Fruit fly (Drosophila melanogaster) whole organism, embryonic: ENCODE data around the gene drl.

Source experiments
- Adf1 ChIP-seq: fragments of 200-800 bp; sonication (Bioruptor generic); IDR thresholded peaks from 2 replicates; pipeline ENCODE4 v1.3.6; 2022; ENCODE audit warnings: missing biosample characterization, missing genetic modification characterization
- BtbVII ChIP-seq: fragments of 200-800 bp; sonication (Bioruptor generic); optimal IDR thresholded peaks from 3 replicates; lab custom pipeline; 2017; ENCODE audit warnings: missing biosample characterization, mild to moderate bottlenecking, missing genetic modification characterization
- Bteb2 ChIP-seq: fragments of 200-800 bp; sonication (Bioruptor generic); optimal IDR thresholded peaks from 2 replicates; lab custom pipeline; 2016; ENCODE audit warnings: missing biosample characterization, missing genetic modification characterization
- CG10274 ChIP-seq: fragments of 200-800 bp; sonication (Bioruptor generic); optimal IDR thresholded peaks from 3 replicates; lab custom pipeline; 2017; ENCODE audit warnings: missing biosample characterization, mild to moderate bottlenecking, missing genetic modification characterization
- CG13894 ChIP-seq: fragments of 200-800 bp; sonication (Bioruptor generic); optimal IDR thresholded peaks from 3 replicates; lab custom pipeline; 2018; ENCODE audit warnings: missing biosample characterization, mild to moderate bottlenecking, missing genetic modification characterization, moderate library complexity
- CG14441 ChIP-seq: fragments of 200-800 bp; sonication (Bioruptor generic); IDR thresholded peaks from 2 replicates; pipeline ENCODE4 v1.3.6; 2022; ENCODE audit warnings: missing biosample characterization, missing genetic modification characterization
- CG15479 ChIP-seq: fragments of 200-800 bp; sonication (Bioruptor generic); optimal IDR thresholded peaks from 3 replicates; lab custom pipeline; 2019; ENCODE audit warnings: missing biosample characterization, mild to moderate bottlenecking, missing genetic modification characterization, moderate library complexity
- CG1647 ChIP-seq: fragments of 200-800 bp; sonication (Bioruptor generic); optimal IDR thresholded peaks from 3 replicates; lab custom pipeline; 2016; ENCODE audit warnings: missing biosample characterization, missing genetic modification characterization
- CG16779 ChIP-seq: fragments of 200-800 bp; sonication (Bioruptor generic); IDR thresholded peaks from 2 replicates; pipeline ENCODE4 v1.3.6; 2022; ENCODE audit warnings: missing biosample characterization, missing genetic modification characterization
- CG2199 ChIP-seq: fragments of 200-800 bp; sonication (Bioruptor generic); IDR thresholded peaks from 3 replicates; pipeline ENCODE4 v1.3.6; 2022; ENCODE audit warnings: missing biosample characterization, missing genetic modification characterization
- CG31365 ChIP-seq: fragments of 200-800 bp; sonication (Bioruptor generic); optimal IDR thresholded peaks from 2 replicates; lab custom pipeline; 2018; ENCODE audit warnings: missing biosample characterization, mild to moderate bottlenecking, missing genetic modification characterization
- CG3847 ChIP-seq: fragments of 200-800 bp; sonication (Bioruptor generic); IDR thresholded peaks from 2 replicates; pipeline ENCODE4 v1.3.6; 2022; ENCODE audit warnings: missing biosample characterization, missing genetic modification characterization
- CG42726 ChIP-seq: fragments of 200-800 bp; sonication (Bioruptor generic); IDR thresholded peaks from 2 replicates; pipeline ENCODE4 v1.3.6; 2022; ENCODE audit warnings: missing biosample characterization, missing genetic modification characterization; ENCODE audit not compliant: partially characterized antibody
- CG4707 ChIP-seq: fragments of 200-800 bp; sonication (Bioruptor generic); optimal IDR thresholded peaks from 2 replicates; lab custom pipeline; 2018; ENCODE audit warnings: missing biosample characterization, mild to moderate bottlenecking, missing genetic modification characterization, moderate library complexity
- CG6854 ChIP-seq: fragments of 200-800 bp; sonication (Bioruptor generic); optimal IDR thresholded peaks from 3 replicates; lab custom pipeline; 2017; ENCODE audit warnings: missing biosample characterization, mild to moderate bottlenecking, missing genetic modification characterization
- CG7271 ChIP-seq: fragments of 200-800 bp; sonication (Bioruptor generic); optimal IDR thresholded peaks from 2 replicates; lab custom pipeline; 2018; ENCODE audit warnings: missing biosample characterization, mild to moderate bottlenecking, missing genetic modification characterization, moderate library complexity
- CG7839 ChIP-seq: fragments of 200-800 bp; sonication (Bioruptor generic); optimal IDR thresholded peaks from 3 replicates; lab custom pipeline; 2018; ENCODE audit warnings: missing biosample characterization, mild to moderate bottlenecking, missing genetic modification characterization, moderate library complexity
- CG7987 ChIP-seq: fragments of 200-800 bp; sonication (Bioruptor generic); optimal IDR thresholded peaks from 2 replicates; lab custom pipeline; 2018; ENCODE audit warnings: missing biosample characterization, mild to moderate bottlenecking, missing genetic modification characterization, moderate library complexity
- CG8388 ChIP-seq: fragments of 200-800 bp; sonication (Bioruptor generic); optimal IDR thresholded peaks from 2 replicates; lab custom pipeline; 2019; ENCODE audit warnings: missing biosample characterization, mild to moderate bottlenecking, missing genetic modification characterization, moderate library complexity
- CG8924 ChIP-seq: fragments of 200-800 bp; optimal IDR thresholded peaks from 3 replicates; lab custom pipeline; 2019; ENCODE audit warnings: missing biosample characterization, mild to moderate bottlenecking, missing genetic modification characterization, moderate library complexity
- CG8944 ChIP-seq: fragments of 200-800 bp; sonication (Bioruptor generic); optimal IDR thresholded peaks from 3 replicates; lab custom pipeline; 2016; ENCODE audit warnings: missing biosample characterization, missing genetic modification characterization
- CG9437 ChIP-seq: fragments of 200-800 bp; sonication (Bioruptor generic); optimal IDR thresholded peaks from 2 replicates; lab custom pipeline; 2018; ENCODE audit warnings: missing biosample characterization, mild to moderate bottlenecking, missing genetic modification characterization
- Dref ChIP-seq: fragments of 200-800 bp; sonication (Bioruptor generic); IDR thresholded peaks from 2 replicates; pipeline ENCODE4 v1.3.6; 2022; ENCODE audit warnings: missing biosample characterization, missing genetic modification characterization
- Elba2 ChIP-seq: fragments of 200-800 bp; sonication (Bioruptor generic); optimal IDR thresholded peaks from 3 replicates; lab custom pipeline; 2016; ENCODE audit warnings: missing biosample characterization, missing genetic modification characterization
- Pdp1 ChIP-seq, 2 experiments: fragments of 200-800 bp; sonication (Bioruptor generic); optimal IDR thresholded peaks; 3 replicates each; lab custom pipeline; 2016; ENCODE audit warnings: missing biosample characterization in 2 of 2, missing genetic modification characterization in 2 of 2, mild to moderate bottlenecking in 1 of 2, moderate library complexity in 1 of 2
- Stat92E ChIP-seq, 3 experiments: fragments of >200 bp in 2 of 3; fragments of 200-800 bp in 1 of 3; sonication (Bioruptor generic) in 1 of 3; optimal IDR thresholded peaks; 2 replicates each; lab custom pipeline; 2017 to 2019; ENCODE audit warnings: missing biosample characterization in 3 of 3, missing genetic modification characterization in 3 of 3, mild to moderate bottlenecking in 1 of 3, moderate library complexity in 1 of 3
- Vsx1 ChIP-seq: fragments of 200-800 bp; sonication (Bioruptor generic); optimal IDR thresholded peaks from 2 replicates; lab custom pipeline; 2017; ENCODE audit warnings: missing biosample characterization, mild to moderate bottlenecking, missing genetic modification characterization, missing genetic modification reagents
- amos ChIP-seq: fragments of 200-800 bp; sonication (Bioruptor generic); IDR thresholded peaks from 2 replicates; pipeline ENCODE4 v1.3.6; 2022; ENCODE audit warnings: missing biosample characterization, missing genetic modification characterization; ENCODE audit not compliant: partially characterized antibody
- bigmax ChIP-seq: fragments of 200-800 bp; sonication (Bioruptor generic); optimal IDR thresholded peaks from 2 replicates; lab custom pipeline; 2018; ENCODE audit warnings: missing biosample characterization, mild to moderate bottlenecking, missing genetic modification characterization
- cas ChIP-seq: fragments of 200-800 bp; sonication (Bioruptor generic); IDR thresholded peaks from 2 replicates; pipeline ENCODE4 v1.3.6; 2022; ENCODE audit warnings: missing biosample characterization, missing genetic modification characterization
- chn ChIP-seq: fragments of 200-800 bp; sonication (Bioruptor generic); optimal IDR thresholded peaks from 2 replicates; lab custom pipeline; 2016; ENCODE audit warnings: missing biosample characterization, missing genetic modification characterization
- crc ChIP-seq: fragments of 200-800 bp; sonication (Bioruptor generic); optimal IDR thresholded peaks from 2 replicates; lab custom pipeline; 2016; ENCODE audit warnings: missing biosample characterization, missing genetic modification characterization
- fd64A ChIP-seq: fragments of 200-800 bp; sonication (Bioruptor generic); optimal IDR thresholded peaks from 3 replicates; lab custom pipeline; 2018; ENCODE audit warnings: missing biosample characterization, mild to moderate bottlenecking, missing genetic modification characterization
- gcm ChIP-seq: fragments of 200-800 bp; sonication (Bioruptor generic); optimal IDR thresholded peaks from 2 replicates; lab custom pipeline; 2019; ENCODE audit warnings: missing biosample characterization, mild to moderate bottlenecking, missing genetic modification characterization, moderate library complexity
- ham ChIP-seq: fragments of 200-800 bp; sonication (Bioruptor generic); IDR thresholded peaks from 2 replicates; pipeline ENCODE4 v1.3.6; 2022; ENCODE audit warnings: missing biosample characterization, missing genetic modification characterization
- insv ChIP-seq, 2 experiments: fragments of 200-800 bp; sonication (Bioruptor generic); optimal IDR thresholded peaks; 3 replicates each; lab custom pipeline; 2016 to 2018; ENCODE audit warnings: missing biosample characterization in 2 of 2, missing genetic modification characterization in 2 of 2
- kni ChIP-seq: fragments of 200-800 bp; sonication (Bioruptor generic); optimal IDR thresholded peaks from 3 replicates; lab custom pipeline; 2017; ENCODE audit warnings: mild to moderate bottlenecking, missing biosample characterization, missing genetic modification reagents, missing genetic modification characterization
- lab ChIP-seq: fragments of 200-800 bp; sonication (Bioruptor generic); optimal IDR thresholded peaks from 3 replicates; lab custom pipeline; 2017; ENCODE audit warnings: missing biosample characterization, missing genetic modification characterization, mild to moderate bottlenecking, moderate library complexity, missing genetic modification reagents
- maf-S ChIP-seq: fragments of 200-800 bp; sonication (Bioruptor generic); optimal IDR thresholded peaks from 2 replicates; lab custom pipeline; 2016; ENCODE audit warnings: missing biosample characterization, missing genetic modification characterization
- nom ChIP-seq: fragments of 200-800 bp; sonication (Bioruptor generic); optimal IDR thresholded peaks from 2 replicates; lab custom pipeline; 2017; ENCODE audit warnings: missing biosample characterization, missing genetic modification characterization, mild to moderate bottlenecking, moderate library complexity, missing genetic modification reagents
- otp ChIP-seq: fragments of 200-800 bp; sonication (Bioruptor generic); IDR thresholded peaks from 3 replicates; pipeline ENCODE4, ENCODE4 v1.3.6; 2022; ENCODE audit warnings: missing biosample characterization, missing genetic modification characterization
- pros ChIP-seq: fragments of 200-800 bp; sonication (Bioruptor generic); optimal IDR thresholded peaks from 3 replicates; lab custom pipeline; 2019; ENCODE audit warnings: missing biosample characterization, mild to moderate bottlenecking, missing genetic modification characterization, moderate library complexity
- scrt ChIP-seq: fragments of 200-800 bp; sonication (Bioruptor generic); optimal IDR thresholded peaks from 2 replicates; lab custom pipeline; 2018; ENCODE audit warnings: missing biosample characterization, mild to moderate bottlenecking, missing genetic modification characterization, moderate library complexity
- ssp ChIP-seq: fragments of 200-800 bp; sonication (Bioruptor generic); IDR thresholded peaks from 2 replicates; pipeline ENCODE4 v1.3.6; 2022; ENCODE audit warnings: missing biosample characterization, missing genetic modification characterization
- stwl ChIP-seq: fragments of 200-800 bp; sonication (Bioruptor generic); optimal IDR thresholded peaks from 3 replicates; lab custom pipeline; 2018; ENCODE audit warnings: missing biosample characterization, mild to moderate bottlenecking, missing genetic modification characterization, moderate library complexity
- sug ChIP-seq: fragments of 200-800 bp; optimal IDR thresholded peaks from 2 replicates; lab custom pipeline; 2019; ENCODE audit warnings: missing biosample characterization, mild to moderate bottlenecking, missing genetic modification characterization, moderate library complexity
- twi ChIP-seq: fragments of 200-800 bp; optimal IDR thresholded peaks from 2 replicates; lab custom pipeline; 2019; ENCODE audit warnings: missing biosample characterization, mild to moderate bottlenecking, missing genetic modification characterization, moderate library complexity
- vfl ChIP-seq: fragments of 200-800 bp; sonication (Bioruptor generic); optimal IDR thresholded peaks from 2 replicates; lab custom pipeline; 2016; ENCODE audit warnings: missing biosample characterization, missing genetic modification characterization

Gene drl

DNA sequence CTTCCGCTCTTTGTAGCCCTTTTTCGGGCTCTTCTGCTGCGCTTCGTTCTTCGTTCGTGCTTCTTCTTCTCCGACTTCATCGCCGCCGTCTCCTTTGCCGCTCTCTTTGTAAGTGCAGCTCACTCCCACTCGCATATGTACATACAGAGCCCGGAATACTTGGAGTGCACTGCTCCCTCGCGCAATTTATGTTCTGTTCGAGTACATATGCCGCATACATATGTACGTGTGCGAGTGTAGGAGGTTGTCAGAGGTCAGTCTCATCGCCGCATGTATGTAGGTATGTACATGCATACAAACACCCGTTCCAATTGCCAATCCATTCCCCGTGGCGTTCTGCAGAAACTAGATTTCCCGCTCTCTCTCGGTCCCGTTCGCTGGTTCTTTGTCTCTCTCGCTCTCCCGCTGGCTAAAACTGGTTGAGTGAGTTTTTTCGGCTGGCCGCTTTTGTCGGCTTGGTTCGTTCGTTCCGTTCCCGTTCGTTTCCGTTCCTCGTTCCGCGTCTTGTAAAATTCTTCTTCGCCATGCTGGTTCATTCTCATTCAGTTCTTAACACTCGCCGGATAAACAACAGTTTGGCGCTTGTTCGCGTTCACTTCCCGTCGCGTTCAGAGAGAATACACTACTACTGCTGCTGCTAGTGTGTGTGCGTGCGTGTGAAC is 32.0 kb upstream of the drl start (continued):
- TF ChIP-seq CG8944 (GFP tag; lab: Kevin White, UChicago) = no peak
- peak; percentile 44 for TF ChIP-seq BtbVII (GFP tag; lab: Kevin White, UChicago)
- TF ChIP-seq Stat92E (GFP tag; optimal IDR thresholded peaks at IDR 0.05; lab: Kevin White, UChicago) = peak in 1 of 3 experiments; percentile 80
- peak; percentile 67 for TF ChIP-seq CG7987
- TF ChIP-seq ssp = no peak
- TF ChIP-seq fd64A (GFP tag; lab: Kevin White, UChicago) = no peak
- peak; percentile 39; the same call in 1 of the 3 replicates for TF ChIP-seq otp (GFP tag; lab: Robert Waterston, UW)
- no peak for TF ChIP-seq CG8388
- TF ChIP-seq Adf1 = peak; percentile 60; the same call in 1 of the 2 replicates
- TF ChIP-seq maf-S (GFP tag; lab: Kevin White, UChicago) = no peak
- peak; percentile 33 for TF ChIP-seq gcm (GFP tag; lab: Kevin White, UChicago)
- peak; percentile 22 for TF ChIP-seq CG7839
- TF ChIP-seq CG4707 (GFP tag; lab: Kevin White, UChicago) = peak; percentile 15
- peak; percentile 56 for TF ChIP-seq sug (tag; lab: Kevin White, UChicago)
- peak; percentile 62 for TF ChIP-seq CG6854 (GFP tag; lab: Kevin White, UChicago)
- peak; percentile 10 for TF ChIP-seq CG9437 (GFP tag; lab: Kevin White, UChicago)
- TF ChIP-seq amos (GFP tag; lab: Robert Waterston, UW) = peak; percentile 33; the same call in 1 of the 2 replicates
- TF ChIP-seq twi (tag; lab: Kevin White, UChicago) = peak; percentile 39
- TF ChIP-seq Vsx1 = peak; percentile 8
- TF ChIP-seq vfl (GFP tag; lab: Kevin White, UChicago) = peak; percentile 4
- TF ChIP-seq nom = peak; percentile 81
- no peak for TF ChIP-seq CG1647 (GFP tag; lab: Kevin White, UChicago)
- TF ChIP-seq chn (GFP tag; lab: Kevin White, UChicago) = no peak
- no peak for TF ChIP-seq CG10274 (GFP tag; lab: Kevin White, UChicago)
- TF ChIP-seq Elba2 = no peak
- no peak for TF ChIP-seq Pdp1 (GFP tag; optimal IDR thresholded peaks at IDR 0.05; lab: Kevin White, UChicago)
- TF ChIP-seq CG42726 (GFP tag; lab: Robert Waterston, UW) = peak; percentile 75; the same call in 1 of the 2 replicates
- TF ChIP-seq crc (GFP tag; lab: Kevin White, UChicago) = no peak
- peak; percentile 95 for TF ChIP-seq pros (GFP tag; lab: Kevin White, UChicago)
- peak; percentile 44 for TF ChIP-seq Bteb2 (GFP tag; lab: Kevin White, UChicago)
- TF ChIP-seq cas = peak; percentile 30; the same call in 1 of the 2 replicates
- TF ChIP-seq scrt (GFP tag; lab: Kevin White, UChicago) = peak; percentile 78
- TF ChIP-seq bigmax (GFP tag; lab: Kevin White, UChicago) = peak; percentile 39
- TF ChIP-seq lab (GFP tag; lab: Kevin White, UChicago) = peak; percentile 77
- peak; percentile 30 for TF ChIP-seq CG31365
- peak; percentile 0 for TF ChIP-seq stwl (tag; lab: Kevin White, UChicago)
- peak; percentile 78 for TF ChIP-seq CG8924 (tag; lab: Kevin White, UChicago)
- TF ChIP-seq insv (GFP tag; optimal IDR thresholded peaks at IDR 0.05; lab: Kevin White, UChicago) = peak in 1 of 2 experiments; percentile 64
- TF ChIP-seq ham (GFP tag; lab: Robert Waterston, UW) = no peak
- TF ChIP-seq CG3847 (GFP tag; lab: Robert Waterston, UW) = no peak
- peak; percentile 73 for TF ChIP-seq CG13894 (tag; lab: Kevin White, UChicago)
- TF ChIP-seq CG16779 = no peak
- TF ChIP-seq Dref (GFP tag; lab: Robert Waterston, UW) = no peak
- peak; percentile 30 for TF ChIP-seq CG7271
- TF ChIP-seq CG14441 (GFP tag; lab: Robert Waterston, UW) = no peak
- peak; percentile 83 for TF ChIP-seq CG15479 (GFP tag; lab: Kevin White, UChicago)
- TF ChIP-seq kni (GFP tag; lab: Kevin White, UChicago) = peak; percentile 96
- peak; percentile 55; the same call in 2 of the 3 replicates for TF ChIP-seq CG2199
